Fruit fly (Drosophila melanogaster) whole organism, embryonic: ENCODE data around the gene Tbcd.

Experiments
- Antp ChIP-seq: fragments of 200-800 bp; sonication (Bioruptor generic); optimal IDR thresholded peaks from 3 replicates; lab custom pipeline; 2016; ENCODE audit warnings: missing biosample characterization, missing genetic modification characterization
- Blimp-1 ChIP-seq: fragments of 200-800 bp; sonication (Bioruptor generic); optimal IDR thresholded peaks from 3 replicates; lab custom pipeline; 2018; ENCODE audit warnings: missing biosample characterization, missing genetic modification characterization, mild to moderate bottlenecking, moderate library complexity, missing genetic modification reagents
- CG10274 ChIP-seq: fragments of 200-800 bp; sonication (Bioruptor generic); optimal IDR thresholded peaks from 3 replicates; lab custom pipeline; 2017; ENCODE audit warnings: missing biosample characterization, mild to moderate bottlenecking, missing genetic modification characterization
- CG14965 ChIP-seq: fragments of 200-800 bp; sonication (Bioruptor generic); optimal IDR thresholded peaks from 2 replicates; lab custom pipeline; 2016; ENCODE audit warnings: missing biosample characterization, missing genetic modification characterization, borderline replicate concordance
- CG17568 ChIP-seq: fragments of 200-800 bp; sonication (Bioruptor generic); optimal IDR thresholded peaks from 2 replicates; lab custom pipeline; 2018; ENCODE audit warnings: missing biosample characterization, mild to moderate bottlenecking, missing genetic modification characterization, moderate library complexity
- CG17802 ChIP-seq: fragments of 200-800 bp; sonication (Bioruptor generic); optimal IDR thresholded peaks from 2 replicates; lab custom pipeline; 2018; ENCODE audit warnings: missing biosample characterization, mild to moderate bottlenecking, missing genetic modification characterization, moderate library complexity
- CG17912 ChIP-seq: fragments of 200-800 bp; sonication (Bioruptor generic); optimal IDR thresholded peaks from 2 replicates; lab custom pipeline; 2018; ENCODE audit warnings: missing biosample characterization, mild to moderate bottlenecking, missing genetic modification characterization
- CG2199 ChIP-seq: fragments of 200-800 bp; sonication (Bioruptor generic); IDR thresholded peaks from 3 replicates; pipeline ENCODE4 v1.3.6; 2022; ENCODE audit warnings: missing biosample characterization, missing genetic modification characterization
- CG3163 ChIP-seq: fragments of 200-800 bp; sonication (Bioruptor generic); optimal IDR thresholded peaks from 3 replicates; lab custom pipeline; 2016; ENCODE audit warnings: missing biosample characterization, missing genetic modification characterization
- CG33557 ChIP-seq: fragments of 200-800 bp; sonication (Bioruptor generic); optimal IDR thresholded peaks from 2 replicates; lab custom pipeline; 2019; ENCODE audit warnings: missing biosample characterization, mild to moderate bottlenecking, missing genetic modification characterization, moderate library complexity
- CG4617 ChIP-seq: fragments of 200-800 bp; sonication (Bioruptor generic); optimal IDR thresholded peaks from 3 replicates; lab custom pipeline; 2016; ENCODE audit warnings: missing biosample characterization, missing genetic modification characterization, borderline replicate concordance
- CG6813 ChIP-seq: fragments of 200-800 bp; sonication (Bioruptor generic); optimal IDR thresholded peaks from 2 replicates; lab custom pipeline; 2017; ENCODE audit warnings: missing biosample characterization, missing genetic modification characterization, mild to moderate bottlenecking, moderate library complexity, missing genetic modification reagents
- CG8290 ChIP-seq, 3 experiments: fragments of 200-800 bp; sonication (Bioruptor generic); optimal IDR thresholded peaks; 2 replicates each; lab custom pipeline; 2016 to 2019; ENCODE audit warnings: missing biosample characterization in 3 of 3, missing genetic modification characterization in 3 of 3, mild to moderate bottlenecking in 2 of 3, moderate library complexity in 1 of 3
- Camta ChIP-seq: fragments of 200-800 bp; sonication (Bioruptor generic); optimal IDR thresholded peaks from 2 replicates; lab custom pipeline; 2016; ENCODE audit warnings: missing biosample characterization, missing genetic modification characterization
- Dfd ChIP-seq, 2 experiments: fragments of >200 bp; optimal IDR thresholded peaks; 2 replicates each; lab custom pipeline; 2017; ENCODE audit warnings: missing biosample characterization in 2 of 2, missing genetic modification characterization in 2 of 2
- Drgx ChIP-seq: fragments of 200-800 bp; sonication (Bioruptor generic); IDR thresholded peaks from 2 replicates; pipeline ENCODE4 v1.3.6; 2022; ENCODE audit warnings: missing biosample characterization, missing genetic modification characterization
- E2f2 ChIP-seq: fragments of 200-800 bp; sonication (Bioruptor generic); IDR thresholded peaks from 2 replicates; pipeline ENCODE4 v1.3.6; 2022; ENCODE audit warnings: missing biosample characterization, missing genetic modification characterization
- Kr ChIP-seq: fragments of 200-800 bp; sonication (Bioruptor generic); optimal IDR thresholded peaks from 2 replicates; lab custom pipeline; 2017; ENCODE audit warnings: missing biosample characterization, mild to moderate bottlenecking, missing genetic modification characterization
- Lim3 ChIP-seq: fragments of 200-800 bp; sonication (Bioruptor generic); IDR thresholded peaks from 2 replicates; pipeline ENCODE4 v1.3.6; 2022; ENCODE audit warnings: missing biosample characterization, missing genetic modification characterization
- Lpt ChIP-seq: fragments of >200 bp; optimal IDR thresholded peaks from 2 replicates; lab custom pipeline; 2018; ENCODE audit warnings: missing biosample characterization, missing genetic modification characterization
- NK7.1 ChIP-seq: fragments of 200-800 bp; sonication (Bioruptor generic); optimal IDR thresholded peaks from 3 replicates; lab custom pipeline; 2016; ENCODE audit warnings: missing biosample characterization, missing genetic modification characterization
- Optix ChIP-seq: fragments of 200-800 bp; sonication (Bioruptor generic); IDR thresholded peaks from 3 replicates; pipeline ENCODE4 v1.3.6; 2022; ENCODE audit warnings: missing biosample characterization, missing genetic modification characterization
- Side ChIP-seq: fragments of 200-800 bp; sonication (Bioruptor generic); optimal IDR thresholded peaks from 2 replicates; lab custom pipeline; 2016; ENCODE audit warnings: missing biosample characterization, missing genetic modification characterization
- Sox102F ChIP-seq: fragments of 200-800 bp; sonication (Bioruptor generic); optimal IDR thresholded peaks from 2 replicates; lab custom pipeline; 2018; ENCODE audit warnings: missing biosample characterization, mild to moderate bottlenecking, missing genetic modification characterization, moderate library complexity
- Spps ChIP-seq: fragments of 200-800 bp; sonication (Bioruptor generic); optimal IDR thresholded peaks from 2 replicates; lab custom pipeline; 2018; ENCODE audit warnings: missing biosample characterization, mild to moderate bottlenecking, missing genetic modification characterization
- Stat92E ChIP-seq, 3 experiments: fragments of >200 bp in 2 of 3; fragments of 200-800 bp in 1 of 3; sonication (Bioruptor generic) in 1 of 3; optimal IDR thresholded peaks; 2 replicates each; lab custom pipeline; 2017 to 2019; ENCODE audit warnings: missing biosample characterization in 3 of 3, missing genetic modification characterization in 3 of 3, mild to moderate bottlenecking in 1 of 3, moderate library complexity in 1 of 3
- Trl ChIP-seq, 3 experiments: fragments of >200 bp in 2 of 3; fragments of 200-800 bp in 1 of 3; sonication (Bioruptor generic) in 1 of 3; optimal IDR thresholded peaks; 2 replicates in 1 of 3; 3 replicates in 2 of 3; lab custom pipeline; 2016 to 2017; ENCODE audit warnings: missing biosample characterization in 1 of 3, missing genetic modification characterization in 1 of 3
- ab ChIP-seq: fragments of 200-800 bp; sonication (Bioruptor generic); optimal IDR thresholded peaks from 2 replicates; lab custom pipeline; 2016; ENCODE audit warnings: missing biosample characterization, missing genetic modification characterization
- abd-A ChIP-seq: fragments of 200-800 bp; sonication (Bioruptor generic); optimal IDR thresholded peaks from 3 replicates; lab custom pipeline; 2019; ENCODE audit warnings: missing biosample characterization, mild to moderate bottlenecking, missing genetic modification characterization, moderate library complexity
- aop ChIP-seq: fragments of 200-800 bp; sonication (Bioruptor generic); IDR thresholded peaks from 2 replicates; pipeline ENCODE4 v1.3.6; 2022; ENCODE audit warnings: missing biosample characterization, missing genetic modification characterization
- ato ChIP-seq: fragments of 200-800 bp; sonication (Bioruptor generic); IDR thresholded peaks from 2 replicates; pipeline ENCODE4 v1.3.6; 2022; ENCODE audit warnings: missing biosample characterization, missing genetic modification characterization; ENCODE audit not compliant: partially characterized antibody
- az2 ChIP-seq: fragments of 200-800 bp; sonication (Bioruptor generic); optimal IDR thresholded peaks from 3 replicates; lab custom pipeline; 2016; ENCODE audit warnings: missing biosample characterization, missing genetic modification characterization
- bbx ChIP-seq: fragments of 200-800 bp; sonication (Bioruptor generic); IDR thresholded peaks from 2 replicates; pipeline ENCODE4 v1.3.6; 2022; ENCODE audit warnings: missing biosample characterization, missing genetic modification characterization; ENCODE audit not compliant: partially characterized antibody
- crc ChIP-seq: fragments of 200-800 bp; sonication (Bioruptor generic); optimal IDR thresholded peaks from 2 replicates; lab custom pipeline; 2016; ENCODE audit warnings: missing biosample characterization, missing genetic modification characterization
- fru ChIP-seq: fragments of >200 bp; optimal IDR thresholded peaks from 2 replicates; lab custom pipeline; 2017
- gce ChIP-seq: fragments of 200-800 bp; sonication (Bioruptor generic); IDR thresholded peaks from 3 replicates; pipeline ENCODE4 v1.3.6; 2022; ENCODE audit warnings: missing biosample characterization, missing genetic modification characterization
- gt ChIP-seq: fragments of 200-800 bp; sonication (Bioruptor generic); IDR thresholded peaks from 2 replicates; pipeline ENCODE4 v1.3.6; 2022; ENCODE audit warnings: missing biosample characterization, missing genetic modification characterization
- ham ChIP-seq: fragments of 200-800 bp; sonication (Bioruptor generic); IDR thresholded peaks from 2 replicates; pipeline ENCODE4 v1.3.6; 2022; ENCODE audit warnings: missing biosample characterization, missing genetic modification characterization
- kni ChIP-seq: fragments of 200-800 bp; sonication (Bioruptor generic); optimal IDR thresholded peaks from 3 replicates; lab custom pipeline; 2017; ENCODE audit warnings: mild to moderate bottlenecking, missing biosample characterization, missing genetic modification reagents, missing genetic modification characterization
- mld ChIP-seq: fragments of 200-800 bp; sonication (Bioruptor generic); IDR thresholded peaks from 3 replicates; pipeline ENCODE4 v1.3.6; 2022; ENCODE audit warnings: missing biosample characterization, missing genetic modification characterization; ENCODE audit not compliant: partially characterized antibody
- nerfin-1 ChIP-seq: fragments of 200-800 bp; sonication (Bioruptor generic); optimal IDR thresholded peaks from 3 replicates; lab custom pipeline; 2019; ENCODE audit warnings: missing biosample characterization, mild to moderate bottlenecking, missing genetic modification characterization, moderate library complexity
- onecut ChIP-seq: fragments of 200-800 bp; sonication (Bioruptor generic); IDR thresholded peaks from 2 replicates; pipeline ENCODE4 v1.3.6; 2022; ENCODE audit warnings: missing biosample characterization, missing genetic modification characterization
- otp ChIP-seq: fragments of 200-800 bp; sonication (Bioruptor generic); IDR thresholded peaks from 3 replicates; pipeline ENCODE4, ENCODE4 v1.3.6; 2022; ENCODE audit warnings: missing biosample characterization, missing genetic modification characterization
- phol ChIP-seq: fragments of 200-800 bp; sonication (Bioruptor generic); optimal IDR thresholded peaks from 3 replicates; lab custom pipeline; 2018; ENCODE audit warnings: missing biosample characterization, mild to moderate bottlenecking, missing genetic modification characterization, moderate library complexity
- repo ChIP-seq: fragments of 200-800 bp; sonication (Bioruptor generic); optimal IDR thresholded peaks from 2 replicates; lab custom pipeline; 2016; ENCODE audit warnings: missing biosample characterization, missing genetic modification characterization
- salm ChIP-seq: fragments of 200-800 bp; sonication (Bioruptor generic); optimal IDR thresholded peaks from 2 replicates; lab custom pipeline; 2018; ENCODE audit warnings: missing biosample characterization, mild to moderate bottlenecking, missing genetic modification characterization
- seq ChIP-seq: fragments of 200-800 bp; sonication (Bioruptor generic); IDR thresholded peaks from 2 replicates; pipeline ENCODE4 v1.3.6; 2022; ENCODE audit warnings: missing biosample characterization, missing genetic modification characterization
- ttk ChIP-seq: fragments of 200-800 bp; sonication (Bioruptor generic); IDR thresholded peaks from 2 replicates; pipeline ENCODE4 v2.1.2; 2022; ENCODE audit warnings: missing biosample characterization, missing genetic modification characterization
- vnd ChIP-seq: fragments of 200-800 bp; sonication (Bioruptor generic); IDR thresholded peaks from 3 replicates; pipeline ENCODE4 v1.3.6; 2022; ENCODE audit warnings: missing biosample characterization, missing genetic modification characterization; ENCODE audit not compliant: partially characterized antibody

Gene Tbcd

dm6 chr2L:2201107-2201561 is 53.8 kb downstream of the Tbcd start (continued):
- TF ChIP-seq Sox102F (GFP tag; lab: Kevin White, UChicago) (peak; percentile 86), CG17568 (GFP tag; lab: Kevin White, UChicago) (peak; percentile 81), E2f2 (GFP tag; lab: Robert Waterston, UW) (peak; percentile 40; the same call in 1 of the 2 replicates), ttk (peak; percentile 45), Spps (tag; lab: Kevin White, UChicago) (peak; percentile 91), crc (peak; percentile 42), onecut (peak; percentile 71), Lim3 (GFP tag; lab: Robert Waterston, UW) (no peak; the same call in 1 of the 2 replicates), Kr (GFP tag; lab: Kevin White, UChicago) (no peak), CG6813 (GFP tag; lab: Kevin White, UChicago) (peak; percentile 67), Camta (GFP tag; lab: Kevin White, UChicago) (peak; percentile 75), mld (no peak), az2 (GFP tag; lab: Kevin White, UChicago) (peak; percentile 86), Trl (optimal IDR thresholded peaks at IDR 0.05; lab: Kevin White, UChicago) (peak in 1 of 2 experiments; percentile 43), Trl (GFP tag; optimal IDR thresholded peaks at IDR 0.05; lab: Kevin White, UChicago) (peak; percentile 69), Stat92E (GFP tag; optimal IDR thresholded peaks at IDR 0.05; lab: Kevin White, UChicago) (peak in 1 of 3 experiments; percentile 95), CG17802 (tag; lab: Kevin White, UChicago) (peak; percentile 61), Blimp-1 (peak; percentile 91), vnd (no peak), fru (lab: Kevin White, UChicago) (no peak), Lpt (GFP tag; lab: Kevin White, UChicago) (no peak), Dfd (GFP tag; optimal IDR thresholded peaks at IDR 0.05; lab: Kevin White, UChicago) (no peak), CG3163 (GFP tag; lab: Kevin White, UChicago) (no peak), ham (GFP tag; lab: Robert Waterston, UW) (no peak), NK7.1 (GFP tag; lab: Kevin White, UChicago) (peak; percentile 28), Optix (GFP tag; lab: Robert Waterston, UW) (peak; percentile 75), gt (GFP tag; lab: Robert Waterston, UW) (peak; percentile 58; the same call in 1 of the 2 replicates), kni (GFP tag; lab: Kevin White, UChicago) (peak; percentile 54), CG2199 (no peak), otp (peak; percentile 83), bbx (GFP tag; lab: Robert Waterston, UW) (no peak), nerfin-1 (peak; percentile 92), aop (GFP tag; lab: Robert Waterston, UW) (peak; percentile 73; the same call in 1 of the 2 replicates), Side (peak; percentile 66), Antp (peak; percentile 54), CG4617 (GFP tag; lab: Kevin White, UChicago) (peak; percentile 51), CG8290 (GFP tag; optimal IDR thresholded peaks at IDR 0.05; lab: Kevin White, UChicago) (peak; percentile 76), CG8290 (tag; optimal IDR thresholded peaks at IDR 0.05; lab: Kevin White, UChicago) (peak; percentile 20 to 80), ab (GFP tag; lab: Kevin White, UChicago) (peak; percentile 57), abd-A (no peak), ato (no peak), seq (GFP tag; lab: Robert Waterston, UW) (no peak), gce (peak; percentile 62; the same call in 2 of the 3 replicates), CG10274 (GFP tag; lab: Kevin White, UChicago) (peak; percentile 46), repo (GFP tag; lab: Kevin White, UChicago) (peak; percentile 50), Drgx (peak; percentile 88), phol (tag; lab: Kevin White, UChicago) (peak; percentile 90), CG33557 (peak; percentile 96), salm (tag; lab: Kevin White, UChicago) (peak; percentile 73), CG14965 (GFP tag; lab: Kevin White, UChicago) (peak; percentile 11), CG17912 (GFP tag; lab: Kevin White, UChicago) (peak; percentile 43)
